Worm (Caenorhabditis elegans) whole organism, L1 larva: Measurements from ENCODE around the gene R07B7.12.

Experiments
- elt-3 ChIP-seq, 6 experiments: fragments of 150-350 bp in 1 of 6; sonication (generic microtip); optimal IDR thresholded peaks; 2 replicates each; lab custom pipeline; 2017 to 2018; ENCODE audit warnings: missing biosample characterization in 6 of 6, missing genetic modification characterization in 6 of 6, inconsistent platforms in 1 of 6
- fos-1 ChIP-seq: fragments of 150-350 bp; optimal IDR thresholded peaks from 2 replicates; lab custom pipeline; 2014; ENCODE audit warnings: missing biosample characterization, missing genetic modification characterization
- lin-15B ChIP-seq: fragments of 150-350 bp; sonication (generic microtip); optimal IDR thresholded peaks from 3 replicates; lab custom pipeline; 2014; ENCODE audit warnings: missing biosample characterization, missing genetic modification characterization
- mab-9 ChIP-seq: fragments of 200-800 bp; sonication (Bioruptor generic); IDR thresholded peaks from 2 replicates; pipeline ENCODE4 v1.3.6; 2022; ENCODE audit warnings: missing genetic modification reagents, missing genetic modification characterization, missing compliant biosample characterization
- nhr-237 ChIP-seq: fragments of 150-350 bp; optimal IDR thresholded peaks from 2 replicates; lab custom pipeline; 2014; ENCODE audit warnings: missing biosample characterization, missing genetic modification characterization
- skn-1 ChIP-seq: fragments of 150-350 bp; optimal IDR thresholded peaks from 2 replicates; lab custom pipeline; 2014; ENCODE audit warnings: missing biosample characterization, missing genetic modification characterization
- snpc-4 ChIP-seq: fragments of 150-350 bp; optimal IDR thresholded peaks from 2 replicates; lab custom pipeline; 2014; ENCODE audit warnings: missing biosample characterization, missing genetic modification characterization
- sup-37 ChIP-seq: fragments of 200-800 bp; sonication (Bioruptor generic); optimal IDR thresholded peaks from 2 replicates; lab custom pipeline; 2018; ENCODE audit warnings: mild to moderate bottlenecking, missing genetic modification characterization, missing compliant biosample characterization
- vab-15 ChIP-seq: sonication (generic microtip); optimal IDR thresholded peaks from 2 replicates; lab custom pipeline; 2017; ENCODE audit warnings: missing genotype, mild to moderate bottlenecking, missing genetic modification characterization, missing compliant biosample characterization
- zag-1 ChIP-seq: fragments of 150-350 bp; optimal IDR thresholded peaks from 2 replicates; lab custom pipeline; 2014; ENCODE audit warnings: missing biosample characterization, missing genetic modification characterization

- no peak for TF ChIP-seq mab-9
- TF ChIP-seq elt-3 (tag; optimal IDR thresholded peaks at IDR 0.05; lab: Kevin White, UChicago) = no peak
- no peak for TF ChIP-seq zag-1 (tag; lab: Kevin White, UChicago)
- TF ChIP-seq skn-1 (tag; lab: Kevin White, UChicago) = peak; percentile 34
- no peak for TF ChIP-seq vab-15 (tag; lab: Kevin White, UChicago)
- no peak for TF ChIP-seq snpc-4 (tag; lab: Kevin White, UChicago)
- no peak for TF ChIP-seq lin-15B
- no peak for TF ChIP-seq sup-37
- no peak for TF ChIP-seq nhr-237 (tag; lab: Kevin White, UChicago)
- TF ChIP-seq fos-1 (tag; lab: Kevin White, UChicago) = no peak
Measured at ce11 chrV:12095865-12096264, 7.0 kb downstream of the R07B7.12 start, which contains the start of gene nhr-207.
